Fruit fly (Drosophila melanogaster) whole organism: ENCODE data around the gene TwdlQ.

ENCODE experiments used
- Dll ChIP-seq: fragments of >200 bp; optimal IDR thresholded peaks from 2 replicates; lab custom pipeline; 2017
- pan ChIP-seq: fragments of >200 bp; optimal IDR thresholded peaks from 2 replicates; lab custom pipeline; 2017

dm6 chr3R:26724977-26725612 lies 31.7 kb upstream of the TwdlQ start, which contains the start of gene CG6420:
- TF ChIP-seq pan (lab: Kevin White, UChicago), result no peak
- TF ChIP-seq Dll (lab: Kevin White, UChicago), result no peak
